Fruit fly (Drosophila melanogaster): Measurements from ENCODE around the gene CG4408.
A peak's percentile ranks its signal among the peaks of the same experiment; 100 is the strongest.

The CG4408 gene

DNA sequence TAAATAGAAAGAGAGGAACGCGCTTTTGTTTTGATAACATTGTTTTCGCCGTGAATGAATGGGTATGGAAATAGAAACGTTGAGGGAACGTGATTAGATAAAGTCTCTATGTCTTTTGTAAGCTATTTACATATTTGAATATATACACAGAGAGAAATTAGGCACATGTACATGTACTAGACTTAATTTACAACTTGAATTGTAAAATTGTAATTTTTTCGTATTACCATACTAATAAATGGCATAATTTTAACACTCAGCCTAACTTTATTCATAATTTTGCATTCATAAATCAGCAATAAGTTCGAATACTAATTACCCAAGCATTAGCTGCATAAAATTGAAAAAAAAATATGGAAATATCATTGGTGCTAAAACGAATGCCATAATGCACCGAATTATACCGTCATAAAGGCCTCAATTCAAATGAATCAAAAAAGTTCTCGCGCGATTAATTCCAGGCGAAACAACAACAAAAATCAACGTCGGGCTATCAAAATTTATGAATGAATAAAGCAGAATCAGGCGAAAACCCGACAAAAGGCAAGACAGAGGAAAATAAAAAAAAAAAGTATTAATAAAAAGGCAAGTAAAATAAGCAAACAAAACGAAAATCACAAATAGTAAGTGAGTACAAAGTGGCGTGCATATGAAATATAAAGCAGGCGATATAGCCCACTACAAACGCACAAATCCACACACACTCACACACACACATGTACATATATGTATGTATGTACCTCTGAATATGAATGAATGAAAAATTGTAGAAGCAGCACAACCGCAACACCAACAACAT lies 30.6 kb downstream of the CG4408 start (continued):
- TF ChIP-seq repo (GFP tag; optimal IDR thresholded peaks at IDR 0.05) (no peak), CG14667 (GFP tag; IDR thresholded peaks at IDR 0.05) (no peak), Mrtf (GFP tag; IDR thresholded peaks at IDR 0.05) (no peak), tgo (GFP tag; IDR thresholded peaks at IDR 0.05) (no peak), CG31388 (GFP tag; optimal IDR thresholded peaks at IDR 0.05) (no peak), CG10654 (GFP tag; optimal IDR thresholded peaks at IDR 0.05) (peak; percentile 20), C15 (GFP tag; IDR thresholded peaks at IDR 0.05) (0 out of 3 replicates have a peak, but pooled peaks have one; percentile 27), CG30431 (GFP tag; optimal IDR thresholded peaks at IDR 0.05) (no peak), BtbVII (GFP tag; optimal IDR thresholded peaks at IDR 0.05) (peak; percentile 31), Rx (GFP tag; IDR thresholded peaks at IDR 0.05) (no peak), fd64A (GFP tag; optimal IDR thresholded peaks at IDR 0.05) (peak; percentile 42), stwl (tag; optimal IDR thresholded peaks at IDR 0.05) (no peak), B-H1 (GFP tag; IDR thresholded peaks at IDR 0.05) (no peak), ind (GFP tag; optimal IDR thresholded peaks at IDR 0.05) (peak; percentile 25), CG12219 (GFP tag; optimal IDR thresholded peaks at IDR 0.05) (peak; percentile 45), unc-4 (GFP tag; IDR thresholded peaks at IDR 0.05; ENCODE audit: partially characterized antibody) (no peak), CG11560 (tag; IDR thresholded peaks at IDR 0.05) (no peak), E2f2 (GFP tag; IDR thresholded peaks at IDR 0.05) (no peak), CG13894 (tag; optimal IDR thresholded peaks at IDR 0.05) (no peak), CG12942 (GFP tag; optimal IDR thresholded peaks at IDR 0.05) (peak; percentile 18), Dfd (GFP tag; optimal IDR thresholded peaks at IDR 0.05) (no peak), CG7839 (tag; optimal IDR thresholded peaks at IDR 0.05) (peak; percentile 73), nerfin-2 (GFP tag; IDR thresholded peaks at IDR 0.05; ENCODE audit: partially characterized antibody) (no peak), Adf1 (GFP tag; IDR thresholded peaks at IDR 0.05) (no peak), CG15696 (tag; optimal IDR thresholded peaks at IDR 0.05) (peak; percentile 61), kah (GFP tag; optimal IDR thresholded peaks at IDR 0.05) (no peak), CG8290 (GFP tag; optimal IDR thresholded peaks at IDR 0.05) (no peak), CG8290 (tag; optimal IDR thresholded peaks at IDR 0.05) (peak in 1 of 2 experiments; percentile 58), gsb-n (tag; optimal IDR thresholded peaks at IDR 0.05) (peak; percentile 32), CG16815 (GFP tag; optimal IDR thresholded peaks at IDR 0.05) (no peak), CG4730 (GFP tag; IDR thresholded peaks at IDR 0.05) (no peak), dmrt11E (tag; optimal IDR thresholded peaks at IDR 0.05) (peak; percentile 70), gfzf (GFP tag; optimal IDR thresholded peaks at IDR 0.05) (no peak), Sin3A (optimal IDR thresholded peaks at IDR 0.05) (no peak), Blimp-1 (GFP tag; optimal IDR thresholded peaks at IDR 0.05) (peak; percentile 63), Dek (tag; optimal IDR thresholded peaks at IDR 0.05) (peak; percentile 26), br (optimal IDR thresholded peaks at IDR 0.05) (no peak), pho (GFP tag; optimal IDR thresholded peaks at IDR 0.05) (peak; percentile 29), zen (tag; optimal IDR thresholded peaks at IDR 0.05) (peak; percentile 49), CG2712 (tag; optimal IDR thresholded peaks at IDR 0.05) (peak; percentile 72), ato (GFP tag; IDR thresholded peaks at IDR 0.05; ENCODE audit: partially characterized antibody) (no peak), CG34376 (GFP tag; optimal IDR thresholded peaks at IDR 0.05) (no peak), Six4 (GFP tag; optimal IDR thresholded peaks at IDR 0.05) (peak; percentile 32), ro (GFP tag; IDR thresholded peaks at IDR 0.05) (no peak), HmgZ (tag; optimal IDR thresholded peaks at IDR 0.05) (peak; percentile 28), CG1792 (GFP tag; optimal IDR thresholded peaks at IDR 0.05) (no peak), twi (tag; optimal IDR thresholded peaks at IDR 0.05) (no peak), chn (GFP tag; optimal IDR thresholded peaks at IDR 0.05) (no peak), seq (GFP tag; IDR thresholded peaks at IDR 0.05) (peak; percentile 42; the same call in 1 of the 2 replicates), gro (GFP tag; optimal IDR thresholded peaks at IDR 0.05) (peak; percentile 1), CG3847 (GFP tag; IDR thresholded peaks at IDR 0.05) (no peak)

Data from whole organism, embryonic.